Fruit fly (Drosophila melanogaster) whole organism, prepupa: ENCODE measurements around the gene CG34355.

ENCODE experiments used
- Blimp-1 ChIP-seq: fragments of 200-800 bp; sonication (Bioruptor generic); optimal IDR thresholded peaks from 3 replicates; lab custom pipeline; 2017; ENCODE audit warnings: missing biosample characterization, missing genetic modification characterization, mild to moderate bottlenecking, moderate library complexity, missing genetic modification reagents
- CG10631 ChIP-seq: fragments of 200-800 bp; sonication (Bioruptor generic); optimal IDR thresholded peaks from 2 replicates; lab custom pipeline; 2016; ENCODE audit warnings: missing biosample characterization, missing genetic modification characterization
- CG10669 ChIP-seq: fragments of 200-800 bp; sonication (Bioruptor generic); optimal IDR thresholded peaks from 3 replicates; lab custom pipeline; 2018; ENCODE audit warnings: missing biosample characterization, mild to moderate bottlenecking, missing genetic modification characterization, moderate library complexity
- CG11294 ChIP-seq: fragments of 200-800 bp; sonication (Bioruptor generic); IDR thresholded peaks from 2 replicates; pipeline ENCODE4 v1.3.6; 2022; ENCODE audit warnings: missing biosample characterization, missing genetic modification characterization
- CG11902 ChIP-seq: fragments of 200-800 bp; sonication (Bioruptor generic); optimal IDR thresholded peaks from 3 replicates; lab custom pipeline; 2016; ENCODE audit warnings: missing biosample characterization, missing genetic modification characterization
- CG15336 ChIP-seq: fragments of 200-800 bp; sonication (Bioruptor generic); IDR thresholded peaks from 2 replicates; pipeline ENCODE4 v1.3.6; 2022; ENCODE audit warnings: missing biosample characterization, missing genetic modification characterization
- CG32006 ChIP-seq: fragments of 200-800 bp; sonication (Bioruptor generic); optimal IDR thresholded peaks from 3 replicates; lab custom pipeline; 2017; ENCODE audit warnings: missing biosample characterization, mild to moderate bottlenecking, missing genetic modification characterization
- CG34406 ChIP-seq: fragments of 200-800 bp; sonication (Bioruptor generic); optimal IDR thresholded peaks from 3 replicates; lab custom pipeline; 2016; ENCODE audit warnings: missing biosample characterization, missing genetic modification characterization
- CG6276 ChIP-seq: fragments of 200-800 bp; sonication (Bioruptor generic); optimal IDR thresholded peaks from 2 replicates; lab custom pipeline; 2017; ENCODE audit warnings: missing biosample characterization, mild to moderate bottlenecking, missing genetic modification characterization
- CG6808 ChIP-seq: fragments of 200-800 bp; sonication (Bioruptor generic); optimal IDR thresholded peaks from 3 replicates; lab custom pipeline; 2017; ENCODE audit warnings: missing biosample characterization, missing genetic modification characterization, mild to moderate bottlenecking, moderate library complexity, missing genetic modification reagents
- CG6854 ChIP-seq: fragments of 200-800 bp; sonication (Bioruptor generic); optimal IDR thresholded peaks from 2 replicates; lab custom pipeline; 2017; ENCODE audit warnings: missing biosample characterization, mild to moderate bottlenecking, missing genetic modification characterization
- CG7368 ChIP-seq: fragments of 200-800 bp; sonication (Bioruptor generic); optimal IDR thresholded peaks from 3 replicates; lab custom pipeline; 2016; ENCODE audit warnings: missing biosample characterization, missing genetic modification characterization
- CG8119 ChIP-seq: fragments of 200-800 bp; sonication (Bioruptor generic); IDR thresholded peaks from 3 replicates; pipeline ENCODE4 v1.3.6; 2022; ENCODE audit warnings: missing biosample characterization, missing genetic modification characterization
- CG8319 ChIP-seq: fragments of 200-800 bp; sonication (Bioruptor generic); optimal IDR thresholded peaks from 3 replicates; lab custom pipeline; 2016; ENCODE audit warnings: missing biosample characterization, missing genetic modification characterization
- CG9139 ChIP-seq: fragments of 200-800 bp; sonication (Bioruptor generic); optimal IDR thresholded peaks from 3 replicates; lab custom pipeline; 2017; ENCODE audit warnings: missing biosample characterization, mild to moderate bottlenecking, missing genetic modification characterization
- Eip78C ChIP-seq: fragments of 200-800 bp; sonication (Bioruptor generic); peaks from one replicate; lab custom pipeline; 2016; ENCODE audit warnings: missing biosample characterization, missing genetic modification characterization
- Ets21C ChIP-seq: fragments of 200-800 bp; sonication (Bioruptor generic); optimal IDR thresholded peaks from 3 replicates; lab custom pipeline; 2016; ENCODE audit warnings: missing biosample characterization, missing genetic modification characterization
- Ets96B ChIP-seq: fragments of 200-800 bp; optimal IDR thresholded peaks from 2 replicates; lab custom pipeline; 2019; ENCODE audit warnings: missing biosample characterization, mild to moderate bottlenecking, missing genetic modification characterization, moderate library complexity
- Hr39 ChIP-seq: fragments of 200-800 bp; sonication (Bioruptor generic); optimal IDR thresholded peaks from 2 replicates; lab custom pipeline; 2016; ENCODE audit warnings: missing biosample characterization, missing genetic modification characterization
- Met ChIP-seq: fragments of 200-800 bp; sonication (Bioruptor generic); optimal IDR thresholded peaks from 3 replicates; lab custom pipeline; 2016; ENCODE audit warnings: missing biosample characterization, missing genetic modification characterization
- OdsH ChIP-seq: fragments of 200-800 bp; sonication (Bioruptor generic); optimal IDR thresholded peaks from 3 replicates; lab custom pipeline; 2016; ENCODE audit warnings: missing biosample characterization, missing genetic modification characterization
- Smox ChIP-seq: fragments of 200-800 bp; sonication (Bioruptor generic); optimal IDR thresholded peaks from 3 replicates; lab custom pipeline; 2016; ENCODE audit warnings: missing biosample characterization, missing genetic modification characterization
- Sox102F ChIP-seq: fragments of 200-800 bp; sonication (Bioruptor generic); optimal IDR thresholded peaks from 2 replicates; lab custom pipeline; 2016; ENCODE audit warnings: missing biosample characterization, mild to moderate bottlenecking, missing genetic modification characterization
- Sox14 ChIP-seq: fragments of 200-800 bp; sonication (Bioruptor generic); optimal IDR thresholded peaks from 3 replicates; lab custom pipeline; 2016; ENCODE audit warnings: missing biosample characterization, missing genetic modification characterization
- achi ChIP-seq: fragments of 200-800 bp; sonication (Bioruptor generic); optimal IDR thresholded peaks from 3 replicates; lab custom pipeline; 2016; ENCODE audit warnings: missing biosample characterization, missing genetic modification characterization
- dac ChIP-seq: fragments of 200-800 bp; sonication (Bioruptor generic); optimal IDR thresholded peaks from 2 replicates; lab custom pipeline; 2017; ENCODE audit warnings: missing biosample characterization, mild to moderate bottlenecking, missing genetic modification characterization
- dsx ChIP-seq: fragments of 200-800 bp; optimal IDR thresholded peaks from 3 replicates; lab custom pipeline; 2019; ENCODE audit warnings: missing biosample characterization, mild to moderate bottlenecking, missing genetic modification characterization, moderate library complexity; ENCODE audit not compliant: poor library complexity, severe bottlenecking
- esn ChIP-seq: fragments of 200-800 bp; sonication (Bioruptor generic); optimal IDR thresholded peaks from 2 replicates; lab custom pipeline; 2016; ENCODE audit warnings: missing biosample characterization, mild to moderate bottlenecking, missing genetic modification characterization, moderate library complexity
- fd59A ChIP-seq: fragments of 200-800 bp; sonication (Bioruptor generic); optimal IDR thresholded peaks from 2 replicates; lab custom pipeline; 2017; ENCODE audit warnings: missing biosample characterization, mild to moderate bottlenecking, missing genetic modification characterization, missing genetic modification reagents
- fkh ChIP-seq: fragments of 200-800 bp; sonication (Bioruptor generic); optimal IDR thresholded peaks from 3 replicates; lab custom pipeline; 2017; ENCODE audit warnings: missing biosample characterization, mild to moderate bottlenecking, missing genetic modification characterization, moderate library complexity
- lz ChIP-seq: fragments of 200-800 bp; sonication (Bioruptor generic); optimal IDR thresholded peaks from 3 replicates; lab custom pipeline; 2016; ENCODE audit warnings: missing biosample characterization, missing genetic modification characterization
- salr ChIP-seq, 2 experiments: fragments of 200-800 bp; sonication (Bioruptor generic); optimal IDR thresholded peaks; 3 replicates each; lab custom pipeline; 2016 to 2018; ENCODE audit warnings: missing biosample characterization in 2 of 2, missing genetic modification characterization in 2 of 2, mild to moderate bottlenecking in 1 of 2
- spab ChIP-seq: fragments of 200-800 bp; sonication (Bioruptor generic); optimal IDR thresholded peaks from 2 replicates; lab custom pipeline; 2017; ENCODE audit warnings: missing biosample characterization, mild to moderate bottlenecking, missing genetic modification characterization, missing genetic modification reagents
- ss ChIP-seq, 2 experiments: fragments of 200-800 bp; sonication (Bioruptor generic); optimal IDR thresholded peaks; 2 replicates in 1 of 2; 3 replicates in 1 of 2; lab custom pipeline; 2017 to 2018; ENCODE audit warnings: mild to moderate bottlenecking in 2 of 2, missing biosample characterization in 2 of 2, missing genetic modification characterization in 2 of 2, moderate library complexity in 1 of 2
- svp ChIP-seq: fragments of 200-800 bp; sonication (Bioruptor generic); peaks from one replicate; lab custom pipeline; 2016; ENCODE audit warnings: missing biosample characterization, missing genetic modification characterization
- topi ChIP-seq: fragments of 200-800 bp; sonication (Bioruptor generic); optimal IDR thresholded peaks from 3 replicates; lab custom pipeline; 2016; ENCODE audit warnings: missing biosample characterization, missing genetic modification characterization

Gene CG34355

DNA sequence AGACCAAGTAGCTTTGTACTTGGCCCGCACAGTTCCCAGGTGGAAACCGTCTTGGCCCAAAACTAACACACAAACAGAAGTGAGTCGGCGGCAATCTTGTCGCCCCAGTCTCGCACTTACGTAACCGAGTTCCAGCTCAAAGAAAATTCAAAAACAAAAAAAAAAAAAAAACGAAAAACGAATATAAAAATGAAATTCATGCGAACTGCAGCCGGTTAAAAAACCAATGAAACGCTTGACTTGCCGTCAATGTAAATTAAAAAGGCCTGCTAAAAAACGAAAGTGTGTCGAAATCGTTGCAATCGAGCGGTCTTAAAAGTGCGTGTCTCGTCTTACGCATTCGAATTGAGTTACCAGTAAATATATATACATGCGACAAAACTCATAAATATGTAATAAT is 20.0 kb downstream of the CG34355 start (continued):
- TF ChIP-seq dac (no peak), lz (no peak), Met (no peak), CG15336 (GFP tag; lab: Robert Waterston, UW) (no peak; the same call in 1 of the 2 replicates), Ets96B (tag; lab: Kevin White, UChicago) (no peak), CG8119 (GFP tag; lab: Robert Waterston, UW) (peak; percentile 63; the same call in 2 of the 3 replicates), CG6808 (GFP tag; lab: Kevin White, UChicago) (no peak), ss (GFP tag; optimal IDR thresholded peaks at IDR 0.05; lab: Kevin White, UChicago) (peak; percentile 0 to 77)

DNA sequence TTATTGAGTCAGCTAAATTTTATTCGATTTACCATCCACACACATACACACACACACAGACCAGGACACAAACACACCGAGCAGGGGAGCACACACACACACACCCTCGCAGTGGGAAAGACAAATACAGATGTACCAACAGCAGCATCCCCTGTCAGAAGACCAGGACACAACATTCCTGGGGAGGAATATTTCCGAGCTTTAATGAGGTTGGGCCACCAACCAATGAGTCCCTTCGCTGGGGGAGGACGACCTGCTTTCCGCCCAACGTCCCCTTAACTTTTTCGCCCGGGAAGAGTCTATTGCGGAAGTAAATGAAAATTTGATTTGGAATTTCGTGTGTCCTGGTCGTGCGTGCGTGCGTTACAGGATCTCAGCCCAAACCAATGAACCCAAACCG is 23.4 kb downstream of the CG34355 start:
- TF ChIP-seq Sox102F = no peak
- TF ChIP-seq fd59A (GFP tag; lab: Kevin White, UChicago) = no peak
- TF ChIP-seq CG6854 (GFP tag; lab: Kevin White, UChicago) = no peak
- no peak for TF ChIP-seq CG6808 (GFP tag; lab: Kevin White, UChicago)
- TF ChIP-seq CG11902 = no peak
- TF ChIP-seq OdsH (GFP tag; lab: Kevin White, UChicago) = no peak
- TF ChIP-seq Hr39 (GFP tag; lab: Kevin White, UChicago) = no peak
- TF ChIP-seq CG11294 (GFP tag; lab: Robert Waterston, UW) = no peak
- no peak for TF ChIP-seq salr (GFP tag; optimal IDR thresholded peaks at IDR 0.05; lab: Kevin White, UChicago)
- no peak for TF ChIP-seq CG9139 (GFP tag; lab: Kevin White, UChicago)
- TF ChIP-seq esn (GFP tag; lab: Kevin White, UChicago) = no peak
- TF ChIP-seq Eip78C (GFP tag; lab: Kevin White, UChicago) = no peak
- no peak for TF ChIP-seq CG10631 (GFP tag; lab: Kevin White, UChicago)
- no peak for TF ChIP-seq lz
- no peak for TF ChIP-seq dsx (GFP tag; lab: Kevin White, UChicago)
- TF ChIP-seq Ets96B (tag; lab: Kevin White, UChicago) = no peak
- TF ChIP-seq CG8119 (GFP tag; lab: Robert Waterston, UW) = no peak
- TF ChIP-seq CG32006 (GFP tag; lab: Kevin White, UChicago) = no peak

DNA sequence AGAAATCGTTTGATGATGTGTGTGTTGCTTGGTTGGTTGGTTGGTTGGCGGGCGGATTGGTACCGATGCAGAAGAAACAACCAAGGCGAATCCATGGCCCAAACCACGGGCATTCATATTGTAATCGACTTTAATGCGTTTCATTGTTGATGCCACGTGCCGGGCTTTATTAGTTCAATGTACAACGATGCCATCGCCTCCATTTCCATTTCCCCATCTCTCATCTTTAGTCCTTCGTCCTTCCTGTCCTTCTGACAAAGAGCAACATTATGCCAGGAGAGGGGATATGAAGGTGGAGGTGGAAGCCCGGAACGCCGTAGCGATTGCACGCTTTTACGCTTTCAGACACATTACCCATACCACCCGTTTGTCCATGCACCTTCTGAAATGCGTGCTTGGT is 28.0 kb downstream of the CG34355 start:
- TF ChIP-seq CG11294 (GFP tag; lab: Robert Waterston, UW) (no peak), svp (GFP tag; lab: Kevin White, UChicago) (peak; percentile 17), CG10669 (GFP tag; lab: Kevin White, UChicago) (no peak), Blimp-1 (GFP tag; lab: Kevin White, UChicago) (no peak), fkh (no peak)

DNA sequence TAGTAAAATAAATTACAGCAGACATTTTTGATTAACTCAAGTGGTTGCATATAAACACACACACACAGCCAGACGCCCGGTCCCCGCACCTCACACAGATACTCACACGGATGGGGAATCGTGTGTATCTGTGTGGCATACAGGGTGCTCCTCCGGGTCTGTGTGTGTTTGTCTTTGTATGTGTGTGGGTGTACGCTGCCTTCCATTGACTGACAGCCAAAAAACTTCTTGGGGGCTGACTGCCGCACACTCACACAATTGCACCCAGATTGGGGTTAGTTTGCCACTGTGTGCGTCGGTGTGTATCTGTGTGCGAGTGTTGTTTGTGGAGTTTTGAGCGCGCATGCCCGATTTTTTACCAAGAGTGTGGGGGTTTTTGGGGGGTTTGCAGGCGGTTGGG is 42.4 kb downstream of the CG34355 start:
- TF ChIP-seq Smox (GFP tag; lab: Kevin White, UChicago) (no peak), Ets21C (GFP tag; lab: Kevin White, UChicago) (no peak), fkh (no peak), dsx (GFP tag; lab: Kevin White, UChicago) (no peak), Sox14 (GFP tag; lab: Kevin White, UChicago) (no peak), salr (GFP tag; optimal IDR thresholded peaks at IDR 0.05; lab: Kevin White, UChicago) (no peak), spab (GFP tag; lab: Kevin White, UChicago) (no peak), CG11902 (no peak)

DNA sequence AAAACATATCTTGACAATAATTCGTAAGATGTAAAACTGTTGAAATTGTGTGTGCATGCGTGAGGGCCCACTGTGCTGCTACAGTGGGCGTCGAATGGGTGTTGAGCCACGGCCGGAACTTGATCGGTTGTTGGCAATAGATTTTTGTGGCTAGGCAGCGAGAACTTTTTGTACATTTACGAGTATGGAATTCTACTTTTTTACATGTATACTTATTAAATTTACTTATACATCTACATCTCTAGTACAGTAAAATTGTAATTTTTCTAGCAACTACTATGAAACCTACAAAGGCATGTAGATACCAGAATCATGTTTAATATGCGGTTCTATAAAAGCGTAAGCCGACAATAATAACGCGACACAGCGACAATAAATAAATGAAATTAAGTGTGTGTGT is 45.9 kb downstream of the CG34355 start:
- TF ChIP-seq CG8319 (GFP tag; lab: Kevin White, UChicago) (no peak), CG34406 (GFP tag; lab: Kevin White, UChicago) (no peak), CG6276 (GFP tag; lab: Kevin White, UChicago) (no peak), CG7368 (GFP tag; lab: Kevin White, UChicago) (no peak), Met (no peak), achi (GFP tag; lab: Kevin White, UChicago) (no peak), Ets21C (GFP tag; lab: Kevin White, UChicago) (no peak), CG9139 (GFP tag; lab: Kevin White, UChicago) (no peak), spab (GFP tag; lab: Kevin White, UChicago) (no peak), topi (GFP tag; lab: Kevin White, UChicago) (no peak)
